Fruit fly (Drosophila melanogaster) whole organism, adult: ENCODE data around the gene Phs.

Experiments
- CG11617 ChIP-seq: fragments of 200-800 bp; sonication (Bioruptor generic); optimal IDR thresholded peaks from 2 replicates; lab custom pipeline; 2017; ENCODE audit warnings: mild to moderate bottlenecking, missing biosample characterization, missing genetic modification reagents, missing genetic modification characterization
- CG12768 ChIP-seq: fragments of 200-800 bp; sonication (Bioruptor generic); optimal IDR thresholded peaks from 2 replicates; lab custom pipeline; 2017; ENCODE audit warnings: missing biosample characterization, missing genetic modification characterization, mild to moderate bottlenecking, moderate library complexity, missing genetic modification reagents
- CG14711 ChIP-seq: fragments of 200-800 bp; sonication (Bioruptor generic); optimal IDR thresholded peaks from 2 replicates; lab custom pipeline; 2018; ENCODE audit warnings: missing biosample characterization, mild to moderate bottlenecking, missing genetic modification characterization, moderate library complexity
- CG1620 ChIP-seq: fragments of 200-800 bp; sonication (Bioruptor generic); optimal IDR thresholded peaks from 2 replicates; lab custom pipeline; 2016; ENCODE audit warnings: missing biosample characterization, missing genetic modification characterization
- CG33017 ChIP-seq: fragments of 200-800 bp; sonication (Bioruptor generic); optimal IDR thresholded peaks from 2 replicates; lab custom pipeline; 2018; ENCODE audit warnings: missing biosample characterization, mild to moderate bottlenecking, missing genetic modification characterization, moderate library complexity
- CG5204 ChIP-seq: fragments of 200-800 bp; sonication (Bioruptor generic); optimal IDR thresholded peaks from 2 replicates; lab custom pipeline; 2016; ENCODE audit warnings: missing biosample characterization, missing genetic modification characterization
- CG7045 ChIP-seq: fragments of 200-800 bp; sonication (Bioruptor generic); optimal IDR thresholded peaks from 2 replicates; lab custom pipeline; 2017; ENCODE audit warnings: missing biosample characterization, mild to moderate bottlenecking, missing genetic modification characterization
- CG7101 ChIP-seq: fragments of 200-800 bp; sonication (Bioruptor generic); optimal IDR thresholded peaks from 2 replicates; lab custom pipeline; 2018; ENCODE audit warnings: missing biosample characterization, mild to moderate bottlenecking, missing genetic modification characterization, moderate library complexity
- Clk ChIP-seq: fragments of 200-800 bp; sonication (Bioruptor generic); optimal IDR thresholded peaks from 2 replicates; lab custom pipeline; 2017; ENCODE audit warnings: missing biosample characterization, missing genetic modification characterization
- Crg-1 ChIP-seq: fragments of 200-800 bp; sonication (Bioruptor generic); optimal IDR thresholded peaks from 2 replicates; lab custom pipeline; 2016; ENCODE audit warnings: missing biosample characterization, missing genetic modification characterization
- Hr96 ChIP-seq: fragments of 200-800 bp; sonication (Bioruptor generic); optimal IDR thresholded peaks from 2 replicates; lab custom pipeline; 2016; ENCODE audit warnings: missing biosample characterization, missing genetic modification characterization
- Mnt ChIP-seq: fragments of 200-800 bp; sonication (Bioruptor generic); optimal IDR thresholded peaks from 2 replicates; lab custom pipeline; 2016; ENCODE audit warnings: missing biosample characterization, mild to moderate bottlenecking, missing genetic modification characterization
- bab1 ChIP-seq: fragments of 200-800 bp; sonication (Bioruptor generic); optimal IDR thresholded peaks from 3 replicates; lab custom pipeline; 2019; ENCODE audit warnings: missing biosample characterization, mild to moderate bottlenecking, missing genetic modification characterization, moderate library complexity
- cic ChIP-seq: fragments of 200-800 bp; sonication (Bioruptor generic); optimal IDR thresholded peaks from 2 replicates; lab custom pipeline; 2017; ENCODE audit warnings: missing biosample characterization, mild to moderate bottlenecking, missing genetic modification characterization, moderate library complexity
- cnc ChIP-seq, 2 experiments: fragments of >200 bp; optimal IDR thresholded peaks; 2 replicates each; lab custom pipeline; 2017
- kay ChIP-seq: fragments of 200-800 bp; sonication (Bioruptor generic); peaks from one replicate; lab custom pipeline; 2016; ENCODE audit warnings: missing biosample characterization, missing genetic modification characterization, borderline replicate concordance
- ovo ChIP-seq: fragments of 200-800 bp; sonication (Bioruptor generic); optimal IDR thresholded peaks from 2 replicates; lab custom pipeline; 2016; ENCODE audit warnings: missing biosample characterization, missing genetic modification characterization
- pad ChIP-seq: fragments of 200-800 bp; sonication (Bioruptor generic); optimal IDR thresholded peaks from 3 replicates; lab custom pipeline; 2017; ENCODE audit warnings: missing biosample characterization, missing genetic modification characterization, mild to moderate bottlenecking, moderate library complexity, missing genetic modification reagents
- tj ChIP-seq: fragments of 200-800 bp; sonication (Bioruptor generic); optimal IDR thresholded peaks from 3 replicates; lab custom pipeline; 2017; ENCODE audit warnings: missing biosample characterization, mild to moderate bottlenecking, missing genetic modification characterization, moderate library complexity
- toe ChIP-seq: fragments of 200-800 bp; sonication (Bioruptor generic); optimal IDR thresholded peaks from 2 replicates; lab custom pipeline; 2016; ENCODE audit warnings: missing biosample characterization, missing genetic modification characterization

Gene Phs

dm6 chr3L:15600051-15600450 is 19.6 kb upstream of the Phs start:
- TF ChIP-seq CG7101 (tag; lab: Kevin White, UChicago) (no peak), kay (GFP tag; lab: Kevin White, UChicago) (peak; percentile 31)

- TF ChIP-seq CG7101 (tag; lab: Kevin White, UChicago) (no peak), kay (GFP tag; lab: Kevin White, UChicago) (no peak), CG11617 (GFP tag; lab: Kevin White, UChicago) (no peak), bab1 (GFP tag; lab: Kevin White, UChicago) (no peak), tj (GFP tag; lab: Kevin White, UChicago) (no peak), cnc (optimal IDR thresholded peaks at IDR 0.05; lab: Kevin White, UChicago) (no peak), CG33017 (no peak)
Observed at dm6 chr3L:15604979-15605378, 14.7 kb upstream of the Phs start.

DNA sequence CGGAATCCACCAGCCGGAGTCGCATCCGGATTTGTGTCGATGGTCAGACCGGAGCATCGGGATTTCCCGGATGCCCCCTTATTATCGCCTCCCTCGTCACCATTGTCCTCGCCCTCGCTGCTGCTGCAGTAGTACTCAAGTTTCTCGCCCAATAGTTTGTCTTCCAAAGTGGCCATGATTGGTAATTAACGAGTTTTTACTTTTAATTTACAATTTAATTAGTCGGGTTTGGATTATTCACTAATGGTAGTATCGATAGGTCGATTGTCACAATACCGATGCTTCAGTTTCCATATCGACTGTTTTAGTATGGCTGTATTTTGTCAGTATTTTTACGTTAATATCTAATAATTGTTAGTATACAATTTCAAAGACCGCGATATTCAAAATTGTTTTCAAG is 9.6 kb upstream of the Phs start, which contains the start of gene CG7650:
Gene CG7650, minus strand, starts transcription at position 278 of the 400 bp plus-strand sequence.
- peak; percentile 59 for TF ChIP-seq bab1 (GFP tag; lab: Kevin White, UChicago)
- TF ChIP-seq pad (GFP tag; lab: Kevin White, UChicago): no peak

DNA sequence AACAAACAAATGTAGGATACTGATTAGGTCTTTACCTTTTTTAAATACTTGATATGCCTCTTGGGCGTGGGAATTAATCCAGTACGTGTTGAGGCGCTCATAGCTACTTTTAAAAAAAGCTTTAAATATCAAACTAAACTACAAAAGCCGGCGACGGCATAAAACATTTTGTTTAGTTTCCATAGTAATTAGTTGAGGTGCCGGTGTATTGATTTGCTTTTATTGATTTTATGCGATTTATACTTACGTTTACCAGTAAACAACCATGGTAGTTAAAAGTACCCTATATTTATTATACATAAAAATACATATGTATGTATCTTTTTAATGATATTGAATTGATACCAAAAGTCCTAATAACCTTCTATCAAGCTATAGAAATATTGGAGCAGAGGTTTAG is 7.0 kb upstream of the Phs start, which contains the start of gene CG13449:
Gene CG13449, minus strand, starts transcription at position 101 of the 400 bp plus-strand sequence.
- TF ChIP-seq pad (GFP tag; lab: Kevin White, UChicago) (no peak), bab1 (GFP tag; lab: Kevin White, UChicago) (no peak), CG14711 (tag; lab: Kevin White, UChicago) (no peak), cic (GFP tag; lab: Kevin White, UChicago) (no peak), ovo (no peak), Crg-1 (no peak), Mnt (GFP tag; lab: Kevin White, UChicago) (no peak), tj (GFP tag; lab: Kevin White, UChicago) (no peak), Hr96 (GFP tag; lab: Kevin White, UChicago) (no peak), CG33017 (no peak), CG12768 (GFP tag; lab: Kevin White, UChicago) (no peak), kay (GFP tag; lab: Kevin White, UChicago) (no peak), CG1620 (GFP tag; lab: Kevin White, UChicago) (no peak)

- no peak for TF ChIP-seq kay (GFP tag; lab: Kevin White, UChicago)
- no peak for TF ChIP-seq pad (GFP tag; lab: Kevin White, UChicago)
- TF ChIP-seq CG12768 (GFP tag; lab: Kevin White, UChicago): no peak
- TF ChIP-seq cic (GFP tag; lab: Kevin White, UChicago): no peak
- TF ChIP-seq CG7101 (tag; lab: Kevin White, UChicago): no peak
- TF ChIP-seq CG5204 (GFP tag; lab: Kevin White, UChicago): no peak
- TF ChIP-seq CG11617 (GFP tag; lab: Kevin White, UChicago): no peak
- TF ChIP-seq cnc (optimal IDR thresholded peaks at IDR 0.05; lab: Kevin White, UChicago): no peak
- TF ChIP-seq Crg-1: no peak
Observed at dm6 chr3L:15616490-15616889, 3.2 kb upstream of the Phs start.

dm6 chr3L:15616900-15617299 is 2.8 kb upstream of the Phs start:
- no peak for TF ChIP-seq bab1 (GFP tag; lab: Kevin White, UChicago)
- no peak for TF ChIP-seq cnc (optimal IDR thresholded peaks at IDR 0.05; lab: Kevin White, UChicago)
- TF ChIP-seq pad (GFP tag; lab: Kevin White, UChicago): no peak
- no peak for TF ChIP-seq CG12768 (GFP tag; lab: Kevin White, UChicago)
- TF ChIP-seq Clk (GFP tag; lab: Kevin White, UChicago): no peak
- TF ChIP-seq Hr96 (GFP tag; lab: Kevin White, UChicago): no peak
- no peak for TF ChIP-seq CG14711 (tag; lab: Kevin White, UChicago)
- no peak for TF ChIP-seq CG11617 (GFP tag; lab: Kevin White, UChicago)
- TF ChIP-seq toe: no peak
- TF ChIP-seq Crg-1: no peak
- TF ChIP-seq CG33017: no peak
- no peak for TF ChIP-seq CG1620 (GFP tag; lab: Kevin White, UChicago)
- TF ChIP-seq cic (GFP tag; lab: Kevin White, UChicago): no peak
- TF ChIP-seq CG7045 (GFP tag; lab: Kevin White, UChicago): no peak
- TF ChIP-seq ovo: no peak
- no peak for TF ChIP-seq tj (GFP tag; lab: Kevin White, UChicago)
- no peak for TF ChIP-seq kay (GFP tag; lab: Kevin White, UChicago)
- no peak for TF ChIP-seq CG7101 (tag; lab: Kevin White, UChicago)
- no peak for TF ChIP-seq CG5204 (GFP tag; lab: Kevin White, UChicago)

DNA sequence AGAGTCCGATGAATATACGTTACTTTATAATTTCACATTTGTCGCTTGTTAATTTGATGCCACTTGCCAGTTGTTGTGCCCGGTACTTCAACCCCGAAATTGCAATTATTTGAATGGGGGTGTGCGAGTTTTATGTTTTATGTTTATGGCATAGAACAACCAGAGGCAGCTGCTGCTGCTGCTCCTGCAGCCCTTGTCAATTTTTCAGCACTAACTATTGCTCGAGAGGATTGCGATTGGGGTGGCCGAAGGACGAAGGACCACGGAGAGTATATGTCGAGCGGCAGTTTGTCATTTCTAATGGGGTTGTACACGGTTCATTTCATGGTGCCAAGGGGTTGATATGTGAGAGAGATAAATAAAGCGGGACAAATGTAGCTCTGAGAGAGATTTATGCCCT is 4.4 kb downstream of the Phs start:
- no peak for TF ChIP-seq Crg-1
- no peak for TF ChIP-seq ovo
- TF ChIP-seq Clk (GFP tag; lab: Kevin White, UChicago): no peak
- TF ChIP-seq tj (GFP tag; lab: Kevin White, UChicago): no peak
- no peak for TF ChIP-seq toe
- TF ChIP-seq kay (GFP tag; lab: Kevin White, UChicago): no peak
- no peak for TF ChIP-seq CG33017
- TF ChIP-seq Hr96 (GFP tag; lab: Kevin White, UChicago): no peak
- no peak for TF ChIP-seq CG7045 (GFP tag; lab: Kevin White, UChicago)
- no peak for TF ChIP-seq CG11617 (GFP tag; lab: Kevin White, UChicago)
- TF ChIP-seq cic (GFP tag; lab: Kevin White, UChicago): no peak
